Worm (Caenorhabditis elegans): Measurements from ENCODE around the gene rol-3.

- TF ChIP-seq unc-39 (tag; optimal IDR thresholded peaks at IDR 0.05), result no peak
- TF ChIP-seq unc-62 (GFP tag; optimal IDR thresholded peaks at IDR 0.05), result no peak
- no peak for TF ChIP-seq hlh-1 (tag; optimal IDR thresholded peaks at IDR 0.05)
- no peak for TF ChIP-seq nhr-12 (tag; optimal IDR thresholded peaks at IDR 0.05)
- TF ChIP-seq lin-13 (tag; optimal IDR thresholded peaks at IDR 0.05), result no peak
- TF ChIP-seq blmp-1 (tag; optimal IDR thresholded peaks at IDR 0.05), result no peak
- no peak for TF ChIP-seq mls-2 (tag; optimal IDR thresholded peaks at IDR 0.05)
- TF ChIP-seq pha-4 (tag; optimal IDR thresholded peaks at IDR 0.05), result no peak
- no peak for TF ChIP-seq nhr-28 (tag; optimal IDR thresholded peaks at IDR 0.05)
- TF ChIP-seq mab-5 (tag; optimal IDR thresholded peaks at IDR 0.05), result no peak
- TF ChIP-seq cnd-1 (tag; optimal IDR thresholded peaks at IDR 0.05), result no peak
- TF ChIP-seq sem-2 (GFP tag; optimal IDR thresholded peaks at IDR 0.05), result no peak
- no peak for TF ChIP-seq nhr-2 (tag; optimal IDR thresholded peaks at IDR 0.05)
These were observed 33.2 kb upstream of the rol-3 start for ce11 chrV:8271395-8271794.

Data from whole organism, mixed stage, embryonic.